Worm (Caenorhabditis elegans): ENCODE results near the gene srh-123.
"Not testable (repeated sequence)": the region's sequence is repeated elsewhere in the genome, so short reads cannot be mapped to it uniquely, and the experiment has no call there.

The srh-123 gene

ce11 chrV:17449836-17450235, 24.0 kb upstream of the srh-123 start:
- TF ChIP-seq flt-1 (GFP tag; IDR thresholded peaks at IDR 0.05) (no peak), pes-1 (GFP tag; IDR thresholded peaks at IDR 0.05) (no peak), hmg-4 (GFP tag; optimal IDR thresholded peaks at IDR 0.05) (no peak), aly-1 (tag; optimal IDR thresholded peaks at IDR 0.05) (no peak), tbx-37 (GFP tag; conservative IDR thresholded peaks at IDR 0.05) (no peak), scrt-1 (GFP tag; IDR thresholded peaks at IDR 0.05) (no peak), B0310.2 (tag; optimal IDR thresholded peaks at IDR 0.05) (no peak), hnd-1 (tag; optimal IDR thresholded peaks at IDR 0.05) (no peak), ceh-13 (GFP tag; optimal IDR thresholded peaks at IDR 0.05) (no peak), ama-1 (optimal IDR thresholded peaks at IDR 0.05) (no peak), F13C5.2 (tag; optimal IDR thresholded peaks at IDR 0.05) (no peak), ets-7 (tag; optimal IDR thresholded peaks at IDR 0.05) (no peak), tbx-11 (GFP tag; IDR thresholded peaks at IDR 0.05) (no peak), tra-4 (tag; optimal IDR thresholded peaks at IDR 0.05) (no peak), ceh-36 (tag; optimal IDR thresholded peaks at IDR 0.05) (no peak)

DNA sequence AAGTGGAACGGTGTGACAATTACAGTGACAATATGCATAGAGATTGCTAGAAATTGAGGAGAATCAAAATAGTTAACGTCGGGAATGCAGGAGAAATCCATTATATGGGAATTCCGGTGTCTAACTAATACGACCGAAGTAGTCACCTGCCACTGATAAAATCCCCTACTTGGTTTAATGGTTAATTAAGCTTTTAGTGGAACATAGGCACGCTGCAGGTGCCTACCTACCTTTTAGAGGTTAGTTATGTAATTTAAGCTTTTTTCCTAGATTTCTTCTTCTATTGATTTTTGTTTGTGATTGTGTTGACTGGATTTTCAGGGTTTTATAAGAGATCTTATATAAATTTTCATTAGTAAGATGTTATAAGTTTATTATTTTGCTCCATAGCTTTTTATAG, 17.6 kb upstream of the srh-123 start, which contains the start of gene srh-203:
Gene srh-203, minus strand, starts transcription at position 101 of the 400 bp plus-strand sequence.
- not testable (repeated sequence) for TF ChIP-seq flt-1 (GFP tag; IDR thresholded peaks at IDR 0.05); ceh-13 (GFP tag; optimal IDR thresholded peaks at IDR 0.05); hnd-1 (tag; optimal IDR thresholded peaks at IDR 0.05)

ce11 chrV:17458069-17458468, 15.7 kb upstream of the srh-123 start, which contains the start of gene str-200:
Gene str-200 (minus strand): TSS chrV:17458169.
- no peak for TF ChIP-seq aly-1 (tag; optimal IDR thresholded peaks at IDR 0.05)
- no peak for TF ChIP-seq pes-1 (GFP tag; IDR thresholded peaks at IDR 0.05)
- TF ChIP-seq tra-4 (tag; optimal IDR thresholded peaks at IDR 0.05) = no peak
- no peak for TF ChIP-seq ama-1 (optimal IDR thresholded peaks at IDR 0.05)
- no peak for TF ChIP-seq B0310.2 (tag; optimal IDR thresholded peaks at IDR 0.05)
- no peak for TF ChIP-seq sea-1 (GFP tag; conservative IDR thresholded peaks at IDR 0.05)
- no peak for TF ChIP-seq scrt-1 (GFP tag; IDR thresholded peaks at IDR 0.05)
- TF ChIP-seq flt-1 (GFP tag; IDR thresholded peaks at IDR 0.05) = no peak
- TF ChIP-seq hmg-4 (GFP tag; optimal IDR thresholded peaks at IDR 0.05) = no peak
- no peak for TF ChIP-seq tbx-11 (GFP tag; IDR thresholded peaks at IDR 0.05)
- TF ChIP-seq hmbx-1 (tag; optimal IDR thresholded peaks at IDR 0.05) = no peak
- TF ChIP-seq tbx-37 (GFP tag; conservative IDR thresholded peaks at IDR 0.05) = no peak
- TF ChIP-seq ets-7 (tag; optimal IDR thresholded peaks at IDR 0.05) = no peak
- no peak for TF ChIP-seq ceh-13 (GFP tag; optimal IDR thresholded peaks at IDR 0.05)
- TF ChIP-seq F13C5.2 (tag; optimal IDR thresholded peaks at IDR 0.05) = no peak

- no peak for TF ChIP-seq hmbx-1 (tag; optimal IDR thresholded peaks at IDR 0.05)
- TF ChIP-seq ama-1 (optimal IDR thresholded peaks at IDR 0.05) = no peak
- TF ChIP-seq ets-7 (tag; optimal IDR thresholded peaks at IDR 0.05) = no peak
- no peak for TF ChIP-seq tra-4 (tag; optimal IDR thresholded peaks at IDR 0.05)
- no peak for TF ChIP-seq tbx-11 (GFP tag; IDR thresholded peaks at IDR 0.05)
- TF ChIP-seq hnd-1 (tag; optimal IDR thresholded peaks at IDR 0.05) = no peak
- TF ChIP-seq sea-1 (GFP tag; conservative IDR thresholded peaks at IDR 0.05) = no peak
- no peak for TF ChIP-seq pes-1 (GFP tag; IDR thresholded peaks at IDR 0.05)
- TF ChIP-seq B0310.2 (tag; optimal IDR thresholded peaks at IDR 0.05) = no peak
- no peak for TF ChIP-seq flt-1 (GFP tag; IDR thresholded peaks at IDR 0.05)
- TF ChIP-seq tbx-37 (GFP tag; conservative IDR thresholded peaks at IDR 0.05) = no peak
- no peak for TF ChIP-seq ceh-13 (GFP tag; optimal IDR thresholded peaks at IDR 0.05)
These were observed 13.7 kb upstream of the srh-123 start, which contains the start of gene srz-48 for ce11 chrV:17460061-17460460. Gene srz-48 (minus strand): TSS chrV:17460161.

DNA sequence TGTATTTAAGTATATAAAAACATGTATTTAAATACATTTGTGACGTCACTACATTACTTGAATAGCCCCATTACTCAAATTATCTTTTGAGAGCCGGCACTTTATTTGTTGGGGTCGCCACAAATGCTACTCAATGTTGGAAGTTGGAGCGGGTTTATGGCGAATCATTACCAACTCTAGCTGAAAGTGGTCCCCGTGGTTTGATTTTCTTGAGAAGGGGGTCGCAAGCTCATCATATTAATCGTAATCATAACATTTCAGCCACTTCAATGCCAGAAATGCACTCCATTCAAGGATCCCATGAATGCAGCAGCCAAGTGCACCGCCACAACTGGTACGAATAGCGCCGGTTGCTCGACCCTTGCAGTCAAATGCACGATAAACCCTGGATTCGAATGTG, 9.5 kb upstream of the srh-123 start, which contains the start of gene F20E11.7:
Gene F20E11.7, plus strand, starts transcription at position 301 of the 400 bp plus-strand sequence.
- not testable (repeated sequence) for TF ChIP-seq hmg-4 (GFP tag; optimal IDR thresholded peaks at IDR 0.05); ceh-36 (tag; optimal IDR thresholded peaks at IDR 0.05); scrt-1 (GFP tag; IDR thresholded peaks at IDR 0.05)

DNA sequence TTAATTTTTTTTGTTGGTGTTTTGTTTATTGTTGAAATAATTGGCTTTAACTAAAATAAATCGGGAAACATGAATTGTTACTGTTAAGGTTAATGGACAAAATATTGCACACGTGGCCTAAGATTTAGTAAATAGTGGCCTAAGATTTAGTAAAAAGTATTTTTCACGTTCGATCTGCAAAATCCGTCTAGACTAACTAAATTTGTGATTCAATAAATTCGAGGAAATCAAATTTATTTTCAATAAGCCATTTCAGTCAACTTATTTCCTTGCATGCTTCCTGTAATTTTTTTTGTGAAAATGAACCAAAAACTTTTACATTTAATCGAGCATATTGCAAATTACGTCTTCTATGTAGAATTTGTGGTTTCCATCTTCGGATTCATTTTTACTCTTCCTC, 7.0 kb upstream of the srh-123 start, which contains the start of gene srw-72:
Gene srw-72, plus strand, starts transcription at position 301 of the 400 bp plus-strand sequence.
- TF ChIP-seq sea-1 (GFP tag; conservative IDR thresholded peaks at IDR 0.05) (no peak), B0310.2 (tag; optimal IDR thresholded peaks at IDR 0.05) (no peak), ceh-36 (tag; optimal IDR thresholded peaks at IDR 0.05) (no peak), hmg-4 (GFP tag; optimal IDR thresholded peaks at IDR 0.05) (no peak), F13C5.2 (tag; optimal IDR thresholded peaks at IDR 0.05) (no peak), scrt-1 (GFP tag; IDR thresholded peaks at IDR 0.05) (no peak), aly-1 (tag; optimal IDR thresholded peaks at IDR 0.05) (no peak), hnd-1 (tag; optimal IDR thresholded peaks at IDR 0.05) (no peak)

DNA sequence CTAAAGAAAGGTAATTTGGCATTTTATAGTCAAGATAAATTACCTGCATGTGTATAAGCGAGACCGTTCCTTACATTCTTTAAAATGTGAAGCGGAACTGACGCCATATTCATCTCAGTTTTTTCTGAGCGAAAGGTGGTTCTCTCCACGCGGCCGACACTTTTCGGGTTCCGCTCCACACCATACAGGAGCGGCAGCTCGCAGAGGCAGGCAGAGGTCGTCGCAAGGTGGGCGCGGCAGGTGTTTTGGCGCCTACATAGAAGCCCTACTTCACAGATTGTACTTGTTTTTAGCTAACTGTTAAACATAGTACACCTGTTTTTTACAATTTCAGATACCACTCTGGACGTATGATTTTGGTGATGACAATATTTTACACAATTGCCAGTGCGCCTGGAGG, 5.9 kb upstream of the srh-123 start:
- TF ChIP-seq ama-1 (optimal IDR thresholded peaks at IDR 0.05) (no peak), B0310.2 (tag; optimal IDR thresholded peaks at IDR 0.05) (no peak), scrt-1 (GFP tag; IDR thresholded peaks at IDR 0.05) (no peak), tra-4 (tag; optimal IDR thresholded peaks at IDR 0.05) (no peak), sea-1 (GFP tag; conservative IDR thresholded peaks at IDR 0.05) (no peak), hmg-4 (GFP tag; optimal IDR thresholded peaks at IDR 0.05) (no peak), F13C5.2 (tag; optimal IDR thresholded peaks at IDR 0.05) (no peak), ceh-36 (tag; optimal IDR thresholded peaks at IDR 0.05) (no peak), tbx-37 (GFP tag; conservative IDR thresholded peaks at IDR 0.05) (no peak), ceh-13 (GFP tag; optimal IDR thresholded peaks at IDR 0.05) (no peak)

- TF ChIP-seq tbx-37 (GFP tag; conservative IDR thresholded peaks at IDR 0.05) (no peak), aly-1 (tag; optimal IDR thresholded peaks at IDR 0.05) (no peak), ama-1 (optimal IDR thresholded peaks at IDR 0.05) (no peak), B0310.2 (tag; optimal IDR thresholded peaks at IDR 0.05) (no peak), scrt-1 (GFP tag; IDR thresholded peaks at IDR 0.05) (no peak), tbx-11 (GFP tag; IDR thresholded peaks at IDR 0.05) (no peak), hnd-1 (tag; optimal IDR thresholded peaks at IDR 0.05) (no peak), sea-1 (GFP tag; conservative IDR thresholded peaks at IDR 0.05) (no peak), ceh-36 (tag; optimal IDR thresholded peaks at IDR 0.05) (no peak), flt-1 (GFP tag; IDR thresholded peaks at IDR 0.05) (no peak), ets-7 (tag; optimal IDR thresholded peaks at IDR 0.05) (no peak), F13C5.2 (tag; optimal IDR thresholded peaks at IDR 0.05) (no peak), hmg-4 (GFP tag; optimal IDR thresholded peaks at IDR 0.05) (no peak), pes-1 (GFP tag; IDR thresholded peaks at IDR 0.05) (no peak)
These were observed 4.6 kb upstream of the srh-123 start, which contains the start of gene F20E11.17 for ce11 chrV:17469180-17469579. Gene F20E11.17 (minus strand): TSS chrV:17469280.
